Fruit fly (Drosophila melanogaster) whole organism, embryonic: ENCODE measurements around the gene CG4586.
A peak's percentile ranks its signal among the peaks of the same experiment; 100 is the strongest.

Experiments
- Adf1 ChIP-seq: fragments of 200-800 bp; sonication (Bioruptor generic); IDR thresholded peaks from 2 replicates; pipeline ENCODE4 v1.3.6; 2022; ENCODE audit warnings: missing biosample characterization, missing genetic modification characterization
- CG10274 ChIP-seq: fragments of 200-800 bp; sonication (Bioruptor generic); optimal IDR thresholded peaks from 3 replicates; lab custom pipeline; 2017; ENCODE audit warnings: missing biosample characterization, mild to moderate bottlenecking, missing genetic modification characterization
- CG10959 ChIP-seq: fragments of 200-800 bp; sonication (Bioruptor generic); IDR thresholded peaks from 2 replicates; pipeline ENCODE4 v1.3.6; 2022; ENCODE audit warnings: missing biosample characterization, missing genetic modification characterization
- CG10979 ChIP-seq: fragments of 200-800 bp; sonication (Bioruptor generic); optimal IDR thresholded peaks from 2 replicates; lab custom pipeline; 2018; ENCODE audit warnings: missing biosample characterization, mild to moderate bottlenecking, missing genetic modification characterization, moderate library complexity
- CG11696 ChIP-seq: fragments of 200-800 bp; sonication (Bioruptor generic); IDR thresholded peaks from 2 replicates; pipeline ENCODE4 v1.3.6; 2022; ENCODE audit warnings: missing biosample characterization, missing genetic modification characterization
- CG1233 ChIP-seq: fragments of 200-800 bp; sonication (Bioruptor generic); optimal IDR thresholded peaks from 4 replicates; lab custom pipeline; 2018; ENCODE audit warnings: missing biosample characterization, mild to moderate bottlenecking, missing genetic modification characterization
- CG12391 ChIP-seq: fragments of 200-800 bp; sonication (Bioruptor generic); optimal IDR thresholded peaks from 3 replicates; lab custom pipeline; 2018; ENCODE audit warnings: missing biosample characterization, mild to moderate bottlenecking, missing genetic modification characterization, moderate library complexity
- CG12769 ChIP-seq: fragments of 200-800 bp; sonication (Bioruptor generic); optimal IDR thresholded peaks from 2 replicates; lab custom pipeline; 2019; ENCODE audit warnings: missing biosample characterization, mild to moderate bottlenecking, missing genetic modification characterization, moderate library complexity
- CG15696 ChIP-seq: fragments of 200-800 bp; sonication (Bioruptor generic); optimal IDR thresholded peaks from 2 replicates; lab custom pipeline; 2019; ENCODE audit warnings: missing biosample characterization, mild to moderate bottlenecking, missing genetic modification characterization, moderate library complexity
- CG16815 ChIP-seq: fragments of 200-800 bp; sonication (Bioruptor generic); optimal IDR thresholded peaks from 3 replicates; lab custom pipeline; 2017; ENCODE audit warnings: missing biosample characterization, mild to moderate bottlenecking, missing genetic modification characterization
- CG17328 ChIP-seq: fragments of 200-800 bp; sonication (Bioruptor generic); IDR thresholded peaks from 2 replicates; pipeline ENCODE4 v1.3.6; 2022; ENCODE audit warnings: missing biosample characterization, missing genetic modification characterization
- CG18262 ChIP-seq: fragments of 200-800 bp; optimal IDR thresholded peaks from 3 replicates; lab custom pipeline; 2019; ENCODE audit warnings: missing biosample characterization, mild to moderate bottlenecking, missing genetic modification characterization, moderate library complexity
- CG18599 ChIP-seq: fragments of 200-800 bp; sonication (Bioruptor generic); optimal IDR thresholded peaks from 3 replicates; lab custom pipeline; 2017; ENCODE audit warnings: missing biosample characterization, missing genetic modification characterization, mild to moderate bottlenecking, moderate library complexity, missing genetic modification reagents
- CG2678 ChIP-seq: fragments of 200-800 bp; sonication (Bioruptor generic); optimal IDR thresholded peaks from 3 replicates; lab custom pipeline; 2019; ENCODE audit warnings: missing biosample characterization, mild to moderate bottlenecking, missing genetic modification characterization, moderate library complexity
- CG2712 ChIP-seq: fragments of 200-800 bp; optimal IDR thresholded peaks from 3 replicates; lab custom pipeline; 2019; ENCODE audit warnings: missing biosample characterization, mild to moderate bottlenecking, missing genetic modification characterization, moderate library complexity
- CG32772 ChIP-seq: fragments of 200-800 bp; sonication (Bioruptor generic); IDR thresholded peaks from 2 replicates; pipeline ENCODE4 v1.3.6; 2022; ENCODE audit warnings: missing biosample characterization, missing genetic modification characterization
- CG33213 ChIP-seq: fragments of 200-800 bp; sonication (Bioruptor generic); optimal IDR thresholded peaks from 3 replicates; lab custom pipeline; 2016; ENCODE audit warnings: missing biosample characterization, missing genetic modification characterization
- CG3847 ChIP-seq: fragments of 200-800 bp; sonication (Bioruptor generic); IDR thresholded peaks from 2 replicates; pipeline ENCODE4 v1.3.6; 2022; ENCODE audit warnings: missing biosample characterization, missing genetic modification characterization
- CG4617 ChIP-seq: fragments of 200-800 bp; sonication (Bioruptor generic); optimal IDR thresholded peaks from 3 replicates; lab custom pipeline; 2016; ENCODE audit warnings: missing biosample characterization, missing genetic modification characterization, borderline replicate concordance
- CG7928 ChIP-seq: fragments of 200-800 bp; sonication (Bioruptor generic); optimal IDR thresholded peaks from 2 replicates; lab custom pipeline; 2017; ENCODE audit warnings: missing biosample characterization, mild to moderate bottlenecking, missing genetic modification characterization
- CG8478 ChIP-seq: fragments of >200 bp; optimal IDR thresholded peaks from 2 replicates; lab custom pipeline; 2018
- CG9797 ChIP-seq: fragments of 200-800 bp; sonication (Bioruptor generic); optimal IDR thresholded peaks from 3 replicates; lab custom pipeline; 2018; ENCODE audit warnings: missing biosample characterization, mild to moderate bottlenecking, missing genetic modification characterization
- CoRest ChIP-seq: fragments of 200-800 bp; sonication (Bioruptor generic); optimal IDR thresholded peaks from 3 replicates; lab custom pipeline; 2018; ENCODE audit warnings: missing biosample characterization, mild to moderate bottlenecking, missing genetic modification characterization, moderate library complexity
- Dip3 ChIP-seq: fragments of 200-800 bp; sonication (Bioruptor generic); optimal IDR thresholded peaks from 3 replicates; lab custom pipeline; 2016; ENCODE audit warnings: missing biosample characterization, missing genetic modification characterization
- Doc3 ChIP-seq: fragments of 200-800 bp; sonication (Bioruptor generic); IDR thresholded peaks from 3 replicates; pipeline ENCODE4 v1.3.6; 2022; ENCODE audit warnings: missing biosample characterization, missing genetic modification characterization; ENCODE audit not compliant: partially characterized antibody
- HLHmδ ChIP-seq: fragments of 200-800 bp; sonication (Bioruptor generic); optimal IDR thresholded peaks from 2 replicates; lab custom pipeline; 2018; ENCODE audit warnings: missing biosample characterization, mild to moderate bottlenecking, missing genetic modification characterization, moderate library complexity
- Hmx ChIP-seq: fragments of 200-800 bp; sonication (Bioruptor generic); optimal IDR thresholded peaks from 2 replicates; lab custom pipeline; 2016; ENCODE audit warnings: missing biosample characterization, missing genetic modification characterization
- Scr ChIP-seq: fragments of 200-800 bp; sonication (Bioruptor generic); IDR thresholded peaks from 2 replicates; pipeline ENCODE4 v1.3.6; 2022; ENCODE audit warnings: missing biosample characterization, missing genetic modification characterization; ENCODE audit not compliant: partially characterized antibody
- Xbp1 ChIP-seq: fragments of 200-800 bp; sonication (Bioruptor generic); optimal IDR thresholded peaks from 3 replicates; lab custom pipeline; 2016; ENCODE audit warnings: missing biosample characterization, mild to moderate bottlenecking, missing genetic modification characterization
- abd-A ChIP-seq: fragments of 200-800 bp; sonication (Bioruptor generic); optimal IDR thresholded peaks from 3 replicates; lab custom pipeline; 2019; ENCODE audit warnings: missing biosample characterization, mild to moderate bottlenecking, missing genetic modification characterization, moderate library complexity
- bsh ChIP-seq, 2 experiments: fragments of 200-800 bp; sonication (Bioruptor generic); optimal IDR thresholded peaks; 2 replicates each; lab custom pipeline; 2017 to 2018; ENCODE audit warnings: mild to moderate bottlenecking in 2 of 2, missing biosample characterization in 2 of 2, missing genetic modification characterization in 2 of 2, moderate library complexity in 1 of 2
- dan ChIP-seq: fragments of 200-800 bp; sonication (Bioruptor generic); IDR thresholded peaks from 2 replicates; pipeline ENCODE4 v1.3.6; 2022; ENCODE audit warnings: missing biosample characterization, missing genetic modification characterization
- dysf ChIP-seq: fragments of 200-800 bp; sonication (Bioruptor generic); IDR thresholded peaks from 3 replicates; pipeline ENCODE4 v1.3.6; 2022; ENCODE audit warnings: missing biosample characterization, missing genetic modification characterization
- gfzf ChIP-seq: fragments of 200-800 bp; sonication (Bioruptor generic); optimal IDR thresholded peaks from 2 replicates; lab custom pipeline; 2016; ENCODE audit warnings: missing biosample characterization, mild to moderate bottlenecking, missing genetic modification characterization, moderate library complexity
- hkb ChIP-seq, 2 experiments: fragments of 200-800 bp in 1 of 2; fragments of >200 bp in 1 of 2; sonication (Bioruptor generic) in 1 of 2; IDR thresholded peaks in 1 of 2; optimal IDR thresholded peaks in 1 of 2; 2 replicates each; pipeline versions ENCODE4 v1.3.6 to Lab custom; 2017 to 2022; ENCODE audit warnings: missing biosample characterization in 1 of 2, missing genetic modification characterization in 1 of 2
- lab ChIP-seq: fragments of 200-800 bp; sonication (Bioruptor generic); optimal IDR thresholded peaks from 3 replicates; lab custom pipeline; 2017; ENCODE audit warnings: missing biosample characterization, missing genetic modification characterization, mild to moderate bottlenecking, moderate library complexity, missing genetic modification reagents
- mam ChIP-seq: fragments of 200-800 bp; sonication (Bioruptor generic); optimal IDR thresholded peaks from 3 replicates; lab custom pipeline; 2016; ENCODE audit warnings: missing biosample characterization, missing genetic modification characterization
- nom ChIP-seq: fragments of 200-800 bp; sonication (Bioruptor generic); optimal IDR thresholded peaks from 2 replicates; lab custom pipeline; 2017; ENCODE audit warnings: missing biosample characterization, missing genetic modification characterization, mild to moderate bottlenecking, moderate library complexity, missing genetic modification reagents
- otp ChIP-seq: fragments of 200-800 bp; sonication (Bioruptor generic); IDR thresholded peaks from 3 replicates; pipeline ENCODE4, ENCODE4 v1.3.6; 2022; ENCODE audit warnings: missing biosample characterization, missing genetic modification characterization
- pho ChIP-seq: fragments of 200-800 bp; sonication (Bioruptor generic); optimal IDR thresholded peaks from 2 replicates; lab custom pipeline; 2016; ENCODE audit warnings: missing biosample characterization, missing genetic modification characterization
- run ChIP-seq: fragments of 200-800 bp; sonication (Bioruptor generic); optimal IDR thresholded peaks from 3 replicates; lab custom pipeline; 2018; ENCODE audit warnings: missing biosample characterization, mild to moderate bottlenecking, missing genetic modification characterization
- sd ChIP-seq: fragments of 200-800 bp; sonication (Bioruptor generic); optimal IDR thresholded peaks from 3 replicates; lab custom pipeline; 2018; ENCODE audit warnings: missing biosample characterization, mild to moderate bottlenecking, missing genetic modification characterization, moderate library complexity
- slbo ChIP-seq: fragments of 200-800 bp; sonication (Bioruptor generic); IDR thresholded peaks from 2 replicates; pipeline ENCODE4 v1.3.6; 2022; ENCODE audit warnings: missing biosample characterization, missing genetic modification characterization
- toy ChIP-seq: fragments of 200-800 bp; sonication (Bioruptor generic); IDR thresholded peaks from 2 replicates; pipeline ENCODE4 v1.3.6; 2022; ENCODE audit warnings: missing biosample characterization, missing genetic modification characterization
- trem ChIP-seq: fragments of 200-800 bp; optimal IDR thresholded peaks from 3 replicates; lab custom pipeline; 2019; ENCODE audit warnings: missing biosample characterization, mild to moderate bottlenecking, missing genetic modification characterization, moderate library complexity
- ttk ChIP-seq: fragments of 200-800 bp; sonication (Bioruptor generic); IDR thresholded peaks from 2 replicates; pipeline ENCODE4 v2.1.2; 2022; ENCODE audit warnings: missing biosample characterization, missing genetic modification characterization
- usp ChIP-seq: fragments of >200 bp; optimal IDR thresholded peaks from 2 replicates; lab custom pipeline; 2017; ENCODE audit warnings: missing biosample characterization, missing genetic modification characterization
- vvl ChIP-seq: fragments of 200-800 bp; sonication (Bioruptor generic); IDR thresholded peaks from 2 replicates; pipeline ENCODE4 v1.3.6; 2022; ENCODE audit warnings: missing biosample characterization, missing genetic modification characterization
- wdn ChIP-seq: fragments of 200-800 bp; sonication (Bioruptor generic); IDR thresholded peaks from 2 replicates; pipeline ENCODE4 v1.3.6; 2022; ENCODE audit warnings: missing biosample characterization, missing genetic modification characterization
- zfh1 ChIP-seq: fragments of 200-800 bp; sonication (Bioruptor generic); IDR thresholded peaks from 3 replicates; pipeline ENCODE4 v1.3.6; 2022; ENCODE audit warnings: missing biosample characterization, missing genetic modification characterization

The CG4586 gene

DNA sequence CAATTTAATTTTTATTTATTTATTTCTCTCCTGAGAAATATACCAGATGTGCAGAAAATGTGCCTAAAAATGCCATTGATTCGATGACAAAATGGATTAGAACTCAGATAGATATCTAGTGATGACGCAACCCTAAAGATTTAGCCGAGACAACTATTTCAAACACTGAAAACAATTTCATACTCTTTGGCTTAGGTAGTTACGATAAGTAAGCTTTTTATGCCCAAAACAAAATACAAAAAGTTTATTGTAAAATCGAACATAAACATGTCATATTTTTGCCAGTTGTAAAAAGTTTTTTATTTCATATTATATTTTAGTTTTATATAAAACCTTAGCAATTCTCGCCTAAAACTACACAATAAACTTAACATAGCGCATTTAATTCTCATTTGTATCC lies 3.6 kb downstream of the CG4586 start, which contains the start of gene CG3040 (continued):
- TF ChIP-seq CG16815 (GFP tag; lab: Kevin White, UChicago) (no peak), Adf1 (GFP tag; lab: Robert Waterston, UW) (no peak), CG12769 (tag; lab: Kevin White, UChicago) (peak; percentile 41), ttk (0 out of 2 replicates have a peak, but pooled peaks have one; percentile 13), CG9797 (peak; percentile 63), CG11696 (GFP tag; lab: Robert Waterston, UW) (no peak), CG7928 (GFP tag; lab: Kevin White, UChicago) (no peak), Xbp1 (GFP tag; lab: Kevin White, UChicago) (peak; percentile 45), CG10959 (GFP tag; lab: Robert Waterston, UW) (no peak), zfh1 (GFP tag; lab: Robert Waterston, UW) (peak; percentile 33; the same call in 2 of the 3 replicates), dan (GFP tag; lab: Robert Waterston, UW) (no peak), CG15696 (peak; percentile 17), pho (GFP tag; lab: Kevin White, UChicago) (peak; percentile 20), Dip3 (GFP tag; lab: Kevin White, UChicago) (peak; percentile 1), CG2678 (tag; lab: Kevin White, UChicago) (peak; percentile 39), CG18599 (GFP tag; lab: Kevin White, UChicago) (peak; percentile 15), CG1233 (GFP tag; lab: Kevin White, UChicago) (peak; percentile 16), CG18262 (tag; lab: Kevin White, UChicago) (peak; percentile 35), CG32772 (GFP tag; lab: Robert Waterston, UW) (0 out of 2 replicates have a peak, but pooled peaks have one; percentile 14), CG4617 (GFP tag; lab: Kevin White, UChicago) (peak; percentile 81), usp (no peak), CG2712 (tag; lab: Kevin White, UChicago) (peak; percentile 54), Hmx (GFP tag; lab: Kevin White, UChicago) (no peak), mam (GFP tag; lab: Kevin White, UChicago) (peak; percentile 54), Scr (no peak), bsh (GFP tag; optimal IDR thresholded peaks at IDR 0.05; lab: Kevin White, UChicago) (peak in 1 of 2 experiments; percentile 36), hkb (optimal IDR thresholded peaks at IDR 0.05; lab: Kevin White, UChicago) (no peak), hkb (GFP tag; IDR thresholded peaks at IDR 0.05; lab: Robert Waterston, UW) (peak; percentile 49; the same call in 1 of the 2 replicates), dysf (peak; percentile 28; the same call in 1 of the 3 replicates), CoRest (peak; percentile 43), vvl (peak; percentile 63), CG17328 (GFP tag; lab: Robert Waterston, UW) (no peak), CG10979 (tag; lab: Kevin White, UChicago) (peak; percentile 16), abd-A (tag; lab: Kevin White, UChicago) (peak; percentile 15), sd (peak; percentile 33), trem (tag; lab: Kevin White, UChicago) (peak; percentile 46), Doc3 (GFP tag; lab: Robert Waterston, UW) (no peak), CG33213 (GFP tag; lab: Kevin White, UChicago) (peak; percentile 39), lab (GFP tag; lab: Kevin White, UChicago) (peak; percentile 44), wdn (GFP tag; lab: Robert Waterston, UW) (0 out of 2 replicates have a peak, but pooled peaks have one; percentile 25), CG8478 (lab: Kevin White, UChicago) (no peak), CG12391 (peak; percentile 51), HLHmδ (no peak), gfzf (GFP tag; lab: Kevin White, UChicago) (peak; percentile 93), nom (GFP tag; lab: Kevin White, UChicago) (peak; percentile 9), slbo (GFP tag; lab: Robert Waterston, UW) (peak; percentile 78), CG10274 (GFP tag; lab: Kevin White, UChicago) (no peak), toy (no peak), CG3847 (GFP tag; lab: Robert Waterston, UW) (peak; percentile 43), run (tag; lab: Kevin White, UChicago) (no peak), otp (GFP tag; lab: Robert Waterston, UW) (no peak)
